Worm (Caenorhabditis elegans) whole organism, L4/young adult: Measurements from ENCODE around the gene Y82E9BR.10.
"Not testable (repeated sequence)": the region's sequence is repeated elsewhere in the genome, so short reads cannot be mapped to it uniquely, and the experiment has no call there.

Source experiments
- W03F9.2 ChIP-seq: fragments of 150-350 bp; optimal IDR thresholded peaks from 2 replicates; lab custom pipeline; 2014; ENCODE audit warnings: missing biosample characterization, missing genetic modification characterization
- dao-5 ChIP-seq: sonication (generic microtip); optimal IDR thresholded peaks from 2 replicates; lab custom pipeline; 2016; ENCODE audit warnings: missing genotype, missing genetic modification characterization, moderate library complexity, missing compliant biosample characterization
- him-1 ChIP-seq: sonication (generic microtip); optimal IDR thresholded peaks from 2 replicates; lab custom pipeline; 2016; ENCODE audit warnings: missing genotype, missing genetic modification reagents, missing genetic modification characterization, missing compliant biosample characterization

Y82E9BR.10 gene

ce11 chrIII:1372563-1372962 is 2.8 kb downstream of the Y82E9BR.10 start:
- TF ChIP-seq him-1 (tag; lab: Kevin White, UChicago) (no peak), dao-5 (tag; lab: Kevin White, UChicago) (no peak), W03F9.2 (no peak)

- TF ChIP-seq him-1 (tag; lab: Kevin White, UChicago) (no peak), W03F9.2 (no peak), dao-5 (tag; lab: Kevin White, UChicago) (no peak)
Measured at ce11 chrIII:1359669-1360068, 15.7 kb downstream of the Y82E9BR.10 start, which contains the start of gene Y82E9BR.9. Gene Y82E9BR.9 (minus strand): TSS chrIII:1359769.

- not testable (repeated sequence) for TF ChIP-seq him-1 (tag; lab: Kevin White, UChicago); W03F9.2; dao-5 (tag; lab: Kevin White, UChicago)
Measured at ce11 chrIII:1357973-1358372, 17.4 kb downstream of the Y82E9BR.10 start, which contains the start of gene Y82E9BR.8. Gene Y82E9BR.8 (minus strand): TSS chrIII:1358073.

ce11 chrIII:1355320-1355719 is 20.1 kb downstream of the Y82E9BR.10 start, which contains the start of gene Y82E9BL.1:
Gene Y82E9BL.1 (minus strand): TSS chrIII:1355420.
- TF ChIP-seq W03F9.2 (no peak), him-1 (tag; lab: Kevin White, UChicago) (no peak), dao-5 (tag; lab: Kevin White, UChicago) (no peak)

- TF ChIP-seq dao-5 (tag; lab: Kevin White, UChicago): no peak
- TF ChIP-seq W03F9.2: no peak
- no peak for TF ChIP-seq him-1 (tag; lab: Kevin White, UChicago)
Measured at ce11 chrIII:1354523-1354922, 20.9 kb downstream of the Y82E9BR.10 start.

ce11 chrIII:1350745-1351144 is 24.6 kb downstream of the Y82E9BR.10 start, which contains the start of gene Y82E9BL.3:
Gene Y82E9BL.3 (minus strand): TSS chrIII:1350845.
- TF ChIP-seq dao-5 (tag; lab: Kevin White, UChicago) (no peak), W03F9.2 (no peak), him-1 (tag; lab: Kevin White, UChicago) (no peak)

- TF ChIP-seq dao-5 (tag; lab: Kevin White, UChicago) (no peak), W03F9.2 (no peak), him-1 (tag; lab: Kevin White, UChicago) (no peak)
Measured at ce11 chrIII:1349313-1349712, 26.1 kb downstream of the Y82E9BR.10 start, which contains the start of gene fbxa-25. Gene fbxa-25 (minus strand): TSS chrIII:1349450.

- no peak for TF ChIP-seq W03F9.2
- no peak for TF ChIP-seq him-1 (tag; lab: Kevin White, UChicago)
- no peak for TF ChIP-seq dao-5 (tag; lab: Kevin White, UChicago)
Measured at ce11 chrIII:1347539-1347938, 27.9 kb downstream of the Y82E9BR.10 start, which contains the start of gene Y82E9BL.5. Gene Y82E9BL.5 (minus strand): TSS chrIII:1347639.

- TF ChIP-seq him-1 (tag; lab: Kevin White, UChicago): no peak
- no peak for TF ChIP-seq W03F9.2
- TF ChIP-seq dao-5 (tag; lab: Kevin White, UChicago): no peak
Measured at ce11 chrIII:1347003-1347402, 28.4 kb downstream of the Y82E9BR.10 start.

- TF ChIP-seq dao-5 (tag; lab: Kevin White, UChicago) (no peak), him-1 (tag; lab: Kevin White, UChicago) (no peak), W03F9.2 (no peak)
Measured at ce11 chrIII:1345694-1346093, 29.7 kb downstream of the Y82E9BR.10 start, which contains the start of gene Y82E9BL.6. Gene Y82E9BL.6 (minus strand): TSS chrIII:1345794.

ce11 chrIII:1342919-1343419 is 32.4 kb downstream of the Y82E9BR.10 start, which contains the start of gene fbxa-27:
Gene fbxa-27 (plus strand): TSS chrIII:1342969.
- TF ChIP-seq dao-5 (tag; lab: Kevin White, UChicago) (no peak), W03F9.2 (no peak), him-1 (tag; lab: Kevin White, UChicago) (no peak)

- TF ChIP-seq dao-5 (tag; lab: Kevin White, UChicago) (no peak), him-1 (tag; lab: Kevin White, UChicago) (no peak), W03F9.2 (no peak)
Measured at ce11 chrIII:1342488-1342887, 32.9 kb downstream of the Y82E9BR.10 start, which contains the start of gene fbxa-26. Gene fbxa-26 (minus strand): TSS chrIII:1342522.

ce11 chrIII:1340240-1340639 is 35.2 kb downstream of the Y82E9BR.10 start, which contains the start of gene fbxa-5:
Gene fbxa-5 (minus strand): TSS chrIII:1340340.
- no peak for TF ChIP-seq him-1 (tag; lab: Kevin White, UChicago)
- no peak for TF ChIP-seq dao-5 (tag; lab: Kevin White, UChicago)
- no peak for TF ChIP-seq W03F9.2

- TF ChIP-seq him-1 (tag; lab: Kevin White, UChicago) (no peak), dao-5 (tag; lab: Kevin White, UChicago) (no peak), W03F9.2 (no peak)
Measured at ce11 chrIII:1331894-1332293, 43.5 kb downstream of the Y82E9BR.10 start, which contains the start of gene Y82E9BL.19. Gene Y82E9BL.19 (plus strand): TSS chrIII:1332016.
